Worm (Caenorhabditis elegans): ENCODE measurements around the gene tra-1.
A peak's percentile ranks its signal among the peaks of the same experiment; 100 is the strongest.

tra-1 gene

ce11 chrIII:11221583-11222191 lies 26.7 kb upstream of the tra-1 start:
- TF ChIP-seq W03F9.2 (tag; optimal IDR thresholded peaks at IDR 0.05) = no peak
- no peak for TF ChIP-seq him-1 (tag; optimal IDR thresholded peaks at IDR 0.05)
- no peak for TF ChIP-seq dao-5 (tag; optimal IDR thresholded peaks at IDR 0.05)

DNA sequence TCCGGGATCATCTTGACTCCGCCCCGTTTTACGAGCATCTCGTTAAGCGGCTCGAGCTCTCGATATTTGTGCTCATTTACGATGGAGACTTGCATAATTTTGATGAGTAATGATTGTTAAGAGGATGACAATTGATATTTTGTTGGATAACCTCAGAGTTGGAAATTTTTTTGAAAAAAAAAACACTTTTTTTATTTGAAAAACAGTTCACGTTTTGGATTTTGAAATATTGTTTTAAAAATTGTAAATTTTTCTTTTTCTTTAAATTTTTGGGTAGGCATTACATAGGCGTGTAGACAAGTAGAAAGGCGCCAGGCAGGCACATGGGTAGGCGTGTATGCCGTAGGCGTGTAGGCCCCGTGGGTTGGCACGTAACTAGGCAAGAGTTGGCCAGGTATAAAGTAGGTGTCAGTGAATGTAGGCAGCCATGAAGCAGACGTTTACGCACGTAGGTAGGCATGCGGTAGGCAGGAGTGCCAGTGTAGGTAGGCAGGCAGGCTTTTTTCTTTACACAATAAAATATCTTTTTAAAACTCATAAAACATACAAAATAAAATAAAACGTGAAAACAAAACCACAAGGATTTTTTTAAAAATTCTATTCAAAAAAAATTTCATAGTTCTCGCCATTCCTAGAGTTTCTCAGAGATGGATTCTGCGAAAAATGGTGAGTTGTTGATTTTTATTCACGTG lies 23.3 kb upstream of the tra-1 start, which contains the start of the genes tbx-34 and wht-8:
Gene tbx-34 (minus strand): TSS at position 101 of the 692 bp plus-strand sequence.
Gene wht-8 (plus strand): TSS at position 642 of the 692 bp plus-strand sequence.
- TF ChIP-seq W03F9.2 (tag; optimal IDR thresholded peaks at IDR 0.05) (no peak), dao-5 (tag; optimal IDR thresholded peaks at IDR 0.05) (no peak), him-1 (tag; optimal IDR thresholded peaks at IDR 0.05) (no peak)

DNA sequence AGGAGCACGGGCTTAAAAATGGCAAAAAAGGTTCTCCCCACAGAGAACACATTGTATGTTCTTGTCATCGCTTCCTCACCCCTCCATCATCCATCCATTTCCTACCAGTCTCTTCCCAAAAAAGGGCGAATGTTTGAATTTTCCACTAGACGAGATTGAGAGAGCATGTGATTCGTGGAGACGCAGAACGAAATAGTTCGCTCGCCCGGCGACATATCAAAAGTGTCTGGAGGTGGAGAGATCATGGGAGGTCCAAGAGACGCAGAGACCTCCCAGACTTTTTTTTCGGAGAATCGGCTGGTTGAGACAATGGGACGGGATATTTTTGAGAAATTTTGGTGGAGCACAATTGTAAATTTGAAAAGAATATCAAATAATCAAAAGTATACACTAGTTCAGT lies 13.4 kb upstream of the tra-1 start:
- TF ChIP-seq dao-5 (tag; optimal IDR thresholded peaks at IDR 0.05) (no peak), W03F9.2 (tag; optimal IDR thresholded peaks at IDR 0.05) (no peak), him-1 (tag; optimal IDR thresholded peaks at IDR 0.05) (no peak)

- TF ChIP-seq him-1 (tag; optimal IDR thresholded peaks at IDR 0.05) (no peak), W03F9.2 (tag; optimal IDR thresholded peaks at IDR 0.05) (no peak), dao-5 (tag; optimal IDR thresholded peaks at IDR 0.05) (no peak)
Observed at ce11 chrIII:11207825-11208224, 12.8 kb upstream of the tra-1 start.

- TF ChIP-seq W03F9.2 (tag; optimal IDR thresholded peaks at IDR 0.05) (no peak), him-1 (tag; optimal IDR thresholded peaks at IDR 0.05) (no peak), dao-5 (tag; optimal IDR thresholded peaks at IDR 0.05) (no peak)
Observed at ce11 chrIII:11206875-11207274, 11.9 kb upstream of the tra-1 start.

DNA sequence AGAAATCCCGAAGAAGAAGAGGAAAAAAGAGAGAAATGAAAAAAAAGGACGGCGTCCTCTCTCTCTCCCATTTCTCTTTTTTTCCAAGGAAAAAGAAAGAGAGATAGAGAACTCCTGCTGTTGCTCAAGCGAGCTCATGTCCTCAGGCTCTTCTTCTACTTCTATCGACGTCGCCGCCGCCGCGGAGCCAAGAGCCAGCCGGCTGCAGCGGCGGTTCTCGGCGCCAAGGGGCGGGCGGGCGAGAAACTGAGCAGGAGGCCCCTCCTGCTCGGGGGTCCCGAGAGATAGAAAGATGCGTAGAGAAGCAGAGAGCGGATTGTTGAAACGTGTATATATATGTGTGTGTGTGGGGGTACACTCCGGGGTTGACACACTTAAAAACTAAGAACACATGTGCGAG lies 8.0 kb upstream of the tra-1 start:
- TF ChIP-seq W03F9.2 (tag; optimal IDR thresholded peaks at IDR 0.05) (no peak), dao-5 (tag; optimal IDR thresholded peaks at IDR 0.05) (no peak), him-1 (tag; optimal IDR thresholded peaks at IDR 0.05) (peak; percentile 77)

DNA sequence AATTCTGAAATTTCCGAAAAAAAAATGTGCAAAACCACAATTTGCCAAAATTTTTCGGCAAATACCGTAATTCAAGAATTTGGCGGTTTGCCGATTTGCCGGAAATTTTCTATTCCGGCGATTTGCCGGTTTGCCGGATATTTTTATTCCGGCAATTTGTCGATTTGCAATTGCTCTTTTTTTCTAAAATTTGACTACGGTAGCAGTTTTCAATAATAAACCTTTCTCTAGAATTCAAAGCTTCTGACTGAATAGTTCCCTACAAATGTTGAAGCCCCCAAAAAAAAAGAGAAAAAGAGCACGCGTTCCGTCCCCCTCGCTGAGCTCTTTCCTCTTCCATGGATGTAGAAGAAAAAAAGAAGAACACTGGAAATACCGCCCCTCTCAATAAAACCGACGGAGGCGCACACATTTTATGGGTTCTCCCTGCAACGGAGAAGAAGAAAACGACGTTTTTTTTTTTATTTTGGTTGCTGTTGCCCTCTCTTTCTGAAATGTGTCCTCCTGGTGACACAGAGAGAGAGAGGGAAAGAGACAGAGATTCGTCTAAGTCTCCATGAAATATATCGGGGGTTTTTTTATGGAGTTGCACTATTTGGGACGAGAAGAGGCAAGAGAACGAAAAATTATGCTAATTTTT lies 6.0 kb upstream of the tra-1 start:
- TF ChIP-seq dao-5 (tag; optimal IDR thresholded peaks at IDR 0.05) (no peak), W03F9.2 (tag; optimal IDR thresholded peaks at IDR 0.05) (no peak), him-1 (tag; optimal IDR thresholded peaks at IDR 0.05) (peak; percentile 26)

DNA sequence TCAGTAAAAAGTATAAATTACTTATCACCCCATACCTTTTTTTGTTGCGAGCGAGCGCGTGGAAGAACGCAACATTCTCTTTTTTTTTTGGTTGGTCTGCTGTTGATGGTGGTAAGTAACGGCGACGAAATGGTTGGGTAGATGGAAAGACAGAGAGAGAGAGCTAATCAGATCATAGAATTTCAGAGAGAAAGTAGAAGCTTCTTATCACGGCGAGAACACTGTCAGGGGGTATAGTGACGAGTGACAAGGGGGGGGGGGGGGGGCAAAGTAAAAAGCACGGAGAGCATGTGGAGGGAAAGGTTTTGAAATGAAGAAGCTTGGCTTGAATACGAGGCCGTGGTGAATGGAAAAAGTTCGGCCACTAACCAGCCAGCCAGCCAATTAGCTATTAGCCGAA lies 2.3 kb upstream of the tra-1 start:
- no peak for TF ChIP-seq W03F9.2 (tag; optimal IDR thresholded peaks at IDR 0.05)
- TF ChIP-seq dao-5 (tag; optimal IDR thresholded peaks at IDR 0.05) = no peak
- TF ChIP-seq him-1 (tag; optimal IDR thresholded peaks at IDR 0.05) = no peak

DNA sequence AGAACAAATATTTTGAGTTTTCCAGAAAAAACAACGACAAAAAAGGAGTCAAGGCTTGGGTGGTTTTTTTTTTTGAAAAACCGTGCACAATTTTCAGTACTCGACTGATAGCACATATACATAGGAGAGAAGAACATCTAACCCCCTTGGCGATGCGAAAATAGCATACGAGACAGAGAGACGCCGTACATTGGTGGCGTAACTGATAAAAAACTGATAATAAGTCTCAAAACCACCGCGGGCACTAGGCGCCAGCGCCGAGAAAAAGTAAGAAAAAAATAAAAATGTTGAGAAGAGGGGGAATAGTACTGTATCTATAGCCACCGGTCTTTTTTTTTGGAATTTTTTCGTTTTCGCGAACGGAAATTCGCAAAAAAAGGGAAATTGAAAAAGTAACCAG lies 552 bp upstream of the tra-1 start:
- TF ChIP-seq W03F9.2 (tag; optimal IDR thresholded peaks at IDR 0.05) (no peak), him-1 (tag; optimal IDR thresholded peaks at IDR 0.05) (no peak), dao-5 (tag; optimal IDR thresholded peaks at IDR 0.05) (no peak)

- TF ChIP-seq W03F9.2 (tag; optimal IDR thresholded peaks at IDR 0.05) (no peak), dao-5 (tag; optimal IDR thresholded peaks at IDR 0.05) (no peak), him-1 (tag; optimal IDR thresholded peaks at IDR 0.05) (no peak)
Observed at ce11 chrIII:11194123-11194522, 878 bp downstream of the tra-1 start.

DNA sequence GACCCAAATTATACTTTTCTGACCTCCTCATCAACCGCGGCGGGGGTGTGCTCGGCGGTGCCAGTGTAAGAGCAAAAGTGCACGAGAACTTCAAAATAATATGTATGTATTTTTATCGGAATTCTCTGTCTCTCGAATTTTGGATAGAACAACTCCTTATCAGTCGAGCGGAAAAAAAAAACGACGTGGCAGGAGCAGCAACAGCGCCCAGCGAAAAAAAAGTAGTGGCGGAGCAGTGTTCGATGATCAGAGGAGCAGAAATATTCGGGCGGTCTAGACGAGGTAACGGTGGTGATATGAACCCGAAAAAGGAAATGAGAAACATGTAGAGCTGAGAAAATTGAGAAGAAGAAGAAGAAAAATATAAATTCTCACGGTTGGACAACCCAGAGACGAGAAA lies 1.8 kb downstream of the tra-1 start:
- TF ChIP-seq W03F9.2 (tag; optimal IDR thresholded peaks at IDR 0.05) = no peak
- TF ChIP-seq dao-5 (tag; optimal IDR thresholded peaks at IDR 0.05) = no peak
- TF ChIP-seq him-1 (tag; optimal IDR thresholded peaks at IDR 0.05) = no peak

- no peak for TF ChIP-seq W03F9.2 (tag; optimal IDR thresholded peaks at IDR 0.05)
- no peak for TF ChIP-seq dao-5 (tag; optimal IDR thresholded peaks at IDR 0.05)
- TF ChIP-seq him-1 (tag; optimal IDR thresholded peaks at IDR 0.05) = no peak
Observed at ce11 chrIII:11188132-11188531, 6.9 kb downstream of the tra-1 start.

- TF ChIP-seq W03F9.2 (tag; optimal IDR thresholded peaks at IDR 0.05) = no peak
- TF ChIP-seq him-1 (tag; optimal IDR thresholded peaks at IDR 0.05) = peak; percentile 51
- peak; percentile 35 for TF ChIP-seq dao-5 (tag; optimal IDR thresholded peaks at IDR 0.05)
Observed at ce11 chrIII:11185483-11186115, 9.4 kb downstream of the tra-1 start.

Measured in whole organism, L4/young adult.